Worm (Caenorhabditis elegans) whole organism, L3 larva: ENCODE data around the gene lbp-8.
A peak's percentile ranks its signal among the peaks of the same experiment; 100 is the strongest.

ENCODE experiments used
- R02D3.7 ChIP-seq: fragments of 150-350 bp; optimal IDR thresholded peaks from 2 replicates; lab custom pipeline; 2014; ENCODE audit warnings: missing biosample characterization, missing genetic modification characterization
- ZK546.5 ChIP-seq: sonication (generic microtip); optimal IDR thresholded peaks from 2 replicates; lab custom pipeline; 2017; ENCODE audit warnings: missing biosample characterization, missing genetic modification characterization
- aly-2 ChIP-seq: fragments of 150-350 bp; optimal IDR thresholded peaks from 2 replicates; lab custom pipeline; 2014; ENCODE audit warnings: missing biosample characterization, missing genetic modification characterization
- ceh-16 ChIP-seq: sonication (generic microtip); optimal IDR thresholded peaks from 2 replicates; lab custom pipeline; 2017; ENCODE audit warnings: missing biosample characterization, missing genetic modification characterization
- ceh-82 ChIP-seq: fragments of 150-350 bp; optimal IDR thresholded peaks from 2 replicates; lab custom pipeline; 2014; ENCODE audit warnings: missing biosample characterization, missing genetic modification characterization
- ceh-9 ChIP-seq: sonication (generic microtip); optimal IDR thresholded peaks from 2 replicates; lab custom pipeline; 2018; ENCODE audit warnings: missing biosample characterization, missing genetic modification characterization
- daf-12 ChIP-seq: fragments of 150-350 bp; optimal IDR thresholded peaks from 2 replicates; lab custom pipeline; 2014; ENCODE audit warnings: missing biosample characterization, missing genetic modification reagents, missing genetic modification characterization
- egl-27 ChIP-seq: sonication (generic microtip); optimal IDR thresholded peaks from 4 replicates; lab custom pipeline; 2017; ENCODE audit warnings: missing biosample characterization, missing genetic modification reagents, missing genetic modification characterization
- egl-5 ChIP-seq: fragments of 150-350 bp; optimal IDR thresholded peaks from 2 replicates; lab custom pipeline; 2017; ENCODE audit warnings: missing biosample characterization, missing genetic modification reagents, missing genetic modification characterization, inconsistent platforms
- elt-1 ChIP-seq: fragments of 150-350 bp; optimal IDR thresholded peaks from 2 replicates; lab custom pipeline; 2014; ENCODE audit warnings: missing biosample characterization, missing genetic modification characterization
- elt-2 ChIP-seq: sonication (generic microtip); optimal IDR thresholded peaks from 2 replicates; lab custom pipeline; 2016; ENCODE audit warnings: missing genetic modification reagents, mild to moderate bottlenecking, missing genetic modification characterization, missing compliant biosample characterization
- elt-3 ChIP-seq, 3 experiments: fragments of 150-350 bp in 1 of 3; sonication (generic microtip) in 2 of 3; optimal IDR thresholded peaks; 2 replicates in 2 of 3; 4 replicates in 1 of 3; lab custom pipeline; 2014 to 2017; ENCODE audit warnings: missing biosample characterization in 3 of 3, missing genetic modification characterization in 3 of 3
- eor-1 ChIP-seq, 2 experiments: fragments of 150-350 bp; optimal IDR thresholded peaks; 2 replicates each; lab custom pipeline; 2014 to 2018; ENCODE audit warnings: missing biosample characterization in 2 of 2, missing genetic modification characterization in 2 of 2
- fkh-10 ChIP-seq: sonication (generic microtip); optimal IDR thresholded peaks from 2 replicates; lab custom pipeline; 2017; ENCODE audit warnings: missing biosample characterization, missing genetic modification reagents, missing genetic modification characterization
- fkh-2 ChIP-seq: fragments of 150-350 bp; optimal IDR thresholded peaks from 2 replicates; lab custom pipeline; 2014; ENCODE audit warnings: missing biosample characterization, missing genetic modification reagents, missing genetic modification characterization
- fos-1 ChIP-seq: fragments of 150-350 bp; optimal IDR thresholded peaks from 2 replicates; lab custom pipeline; 2014; ENCODE audit warnings: missing biosample characterization, missing genetic modification characterization
- hmg-11 ChIP-seq: sonication (generic microtip); optimal IDR thresholded peaks from 2 replicates; lab custom pipeline; 2016; ENCODE audit warnings: missing genetic modification characterization, missing compliant biosample characterization
- jun-1 ChIP-seq: fragments of 150-350 bp; optimal IDR thresholded peaks from 2 replicates; lab custom pipeline; 2014; ENCODE audit warnings: missing biosample characterization, missing genetic modification reagents, missing genetic modification characterization
- lin-15B ChIP-seq: fragments of 150-350 bp; optimal IDR thresholded peaks from 2 replicates; lab custom pipeline; 2014; ENCODE audit warnings: missing biosample characterization, missing genetic modification characterization
- lin-39 ChIP-seq: fragments of 150-350 bp; optimal IDR thresholded peaks from 2 replicates; lab custom pipeline; 2018; ENCODE audit warnings: missing biosample characterization, missing genetic modification reagents, missing genetic modification characterization
- lsy-12 ChIP-seq: sonication (generic microtip); optimal IDR thresholded peaks from 2 replicates; lab custom pipeline; 2016; ENCODE audit warnings: mild to moderate bottlenecking, missing genetic modification characterization, missing compliant biosample characterization
- mml-1 ChIP-seq: fragments of 150-350 bp; sonication (generic microtip); optimal IDR thresholded peaks from 3 replicates; lab custom pipeline; 2014; ENCODE audit warnings: missing biosample characterization, missing genetic modification characterization
- nfya-1 ChIP-seq: sonication (generic microtip); optimal IDR thresholded peaks from 2 replicates; lab custom pipeline; 2017; ENCODE audit warnings: missing genetic modification characterization, mild to moderate bottlenecking, missing compliant biosample characterization, antibody characterized with exemption, moderate library complexity; ENCODE audit not compliant: insufficient read depth
- nhr-11 ChIP-seq: fragments of 150-350 bp; optimal IDR thresholded peaks from 2 replicates; lab custom pipeline; 2014; ENCODE audit warnings: missing biosample characterization, missing genetic modification characterization
- nhr-12 ChIP-seq: fragments of 150-350 bp; optimal IDR thresholded peaks from 2 replicates; lab custom pipeline; 2014; ENCODE audit warnings: missing biosample characterization, missing genetic modification characterization
- nhr-25 ChIP-seq: sonication (generic microtip); optimal IDR thresholded peaks from 2 replicates; lab custom pipeline; 2017; ENCODE audit warnings: missing biosample characterization, missing genetic modification characterization
- nhr-28 ChIP-seq: fragments of 150-350 bp; optimal IDR thresholded peaks from 2 replicates; lab custom pipeline; 2014; ENCODE audit warnings: missing biosample characterization, missing genetic modification characterization
- nhr-43 ChIP-seq: sonication (generic microtip); optimal IDR thresholded peaks from 2 replicates; lab custom pipeline; 2016; ENCODE audit warnings: mild to moderate bottlenecking, missing genetic modification characterization, missing compliant biosample characterization; ENCODE audit not compliant: poor library complexity, severe bottlenecking
- nhr-67 ChIP-seq: fragments of 150-350 bp; optimal IDR thresholded peaks from 2 replicates; lab custom pipeline; 2014; ENCODE audit warnings: missing biosample characterization, missing genetic modification characterization
- nhr-76 ChIP-seq: fragments of 150-350 bp; sonication (generic microtip); optimal IDR thresholded peaks from 5 replicates; lab custom pipeline; 2014; ENCODE audit warnings: missing biosample characterization, missing genetic modification characterization
- nhr-77 ChIP-seq: fragments of 150-350 bp; optimal IDR thresholded peaks from 2 replicates; lab custom pipeline; 2014; ENCODE audit warnings: missing biosample characterization, missing genetic modification characterization
- pha-4 ChIP-seq: fragments of 150-350 bp; optimal IDR thresholded peaks from 2 replicates; lab custom pipeline; 2014; ENCODE audit warnings: missing biosample characterization, missing genetic modification reagents, missing genetic modification characterization
- pqm-1 ChIP-seq: fragments of 150-350 bp; optimal IDR thresholded peaks from 2 replicates; lab custom pipeline; 2017; ENCODE audit warnings: missing biosample characterization, missing genetic modification characterization, inconsistent platforms
- skn-1 ChIP-seq: fragments of 150-350 bp; optimal IDR thresholded peaks from 2 replicates; lab custom pipeline; 2014; ENCODE audit warnings: missing biosample characterization, missing genetic modification characterization
- snpc-4 ChIP-seq: fragments of 150-350 bp; optimal IDR thresholded peaks from 2 replicates; lab custom pipeline; 2014; ENCODE audit warnings: missing biosample characterization, missing genetic modification characterization
- tbx-2 ChIP-seq: sonication (generic microtip); optimal IDR thresholded peaks from 2 replicates; lab custom pipeline; 2016; ENCODE audit warnings: mild to moderate bottlenecking, missing genetic modification characterization, missing compliant biosample characterization
- unc-39 ChIP-seq: sonication (generic microtip); optimal IDR thresholded peaks from 4 replicates; lab custom pipeline; 2017; ENCODE audit warnings: missing biosample characterization, missing genetic modification characterization
- unc-62 ChIP-seq: fragments of 150-350 bp; sonication (generic microtip); optimal IDR thresholded peaks from 4 replicates; lab custom pipeline; 2014; ENCODE audit warnings: missing biosample characterization, missing genetic modification reagents, missing genetic modification characterization
- zag-1 ChIP-seq: fragments of 150-350 bp; optimal IDR thresholded peaks from 2 replicates; lab custom pipeline; 2014; ENCODE audit warnings: missing biosample characterization, missing genetic modification characterization
- ztf-11 ChIP-seq: fragments of 150-350 bp; optimal IDR thresholded peaks from 2 replicates; lab custom pipeline; 2014; ENCODE audit warnings: missing biosample characterization, missing genetic modification characterization
- ztf-4 ChIP-seq: fragments of 150-350 bp; optimal IDR thresholded peaks from 2 replicates; lab custom pipeline; 2014; ENCODE audit warnings: missing biosample characterization, missing genetic modification characterization

The lbp-8 gene

DNA sequence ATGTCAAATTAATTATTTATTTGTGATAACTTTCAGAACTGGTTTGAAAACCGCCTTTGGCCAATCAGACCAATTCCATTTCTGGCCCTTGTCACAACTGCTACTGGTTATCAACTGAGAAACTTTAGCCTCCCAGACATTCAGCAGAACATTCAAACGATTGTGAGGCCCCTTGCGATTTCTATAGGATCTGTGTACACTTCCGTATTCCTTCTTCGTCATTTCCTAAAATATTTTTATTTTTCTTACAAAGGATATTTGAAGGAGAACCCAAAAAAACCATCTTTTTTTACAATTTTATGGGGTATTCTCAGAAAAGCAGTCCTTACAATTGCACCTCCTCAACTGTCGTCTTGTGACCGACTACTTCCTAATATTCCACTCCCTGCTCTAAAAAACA, 17.2 kb upstream of the lbp-8 start:
- TF ChIP-seq pqm-1 (tag; lab: Kevin White, UChicago): no peak
- TF ChIP-seq aly-2: no peak

DNA sequence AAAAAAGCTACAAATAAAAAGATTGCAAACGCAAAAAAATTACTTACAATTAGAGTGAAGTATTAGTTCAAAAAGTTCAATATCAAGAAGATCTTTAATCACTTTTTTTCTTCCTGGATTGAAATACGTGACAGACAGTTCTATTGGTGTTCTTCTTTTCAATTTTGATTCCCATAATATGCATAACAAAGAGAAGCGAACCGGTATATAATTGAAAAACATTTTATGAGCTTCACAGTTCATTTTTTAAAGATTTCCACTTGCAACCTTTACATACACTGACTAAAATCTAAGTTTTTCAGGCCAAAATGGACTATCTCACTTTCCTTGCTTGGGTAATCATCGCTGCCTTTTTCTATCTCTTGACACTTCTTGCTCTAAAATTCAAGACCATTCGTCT, 14.0 kb upstream of the lbp-8 start, which contains the start of gene T22G5.1:
Gene T22G5.1, plus strand, starts transcription at position 301 of the 400 bp plus-strand sequence.
- no peak for TF ChIP-seq skn-1
- TF ChIP-seq nhr-76 (tag; lab: Kevin White, UChicago): no peak
- TF ChIP-seq nhr-77 (tag; lab: Kevin White, UChicago): no peak
- no peak for TF ChIP-seq R02D3.7
- no peak for TF ChIP-seq eor-1 (tag; optimal IDR thresholded peaks at IDR 0.05; lab: Kevin White, UChicago)
- TF ChIP-seq jun-1: no peak
- no peak for TF ChIP-seq daf-12
- no peak for TF ChIP-seq unc-62 (GFP tag; lab: Kevin White, UChicago)
- TF ChIP-seq lsy-12 (tag; lab: Kevin White, UChicago): no peak
- TF ChIP-seq elt-3 (tag; optimal IDR thresholded peaks at IDR 0.05; lab: Kevin White, UChicago): no peak
- no peak for TF ChIP-seq fkh-10 (GFP tag; lab: Kevin White, UChicago)
- TF ChIP-seq mml-1 (tag; lab: Kevin White, UChicago): no peak
- no peak for TF ChIP-seq egl-5 (tag; lab: Kevin White, UChicago)
- no peak for TF ChIP-seq tbx-2 (tag; lab: Kevin White, UChicago)
- no peak for TF ChIP-seq egl-27
- TF ChIP-seq aly-2: no peak

DNA sequence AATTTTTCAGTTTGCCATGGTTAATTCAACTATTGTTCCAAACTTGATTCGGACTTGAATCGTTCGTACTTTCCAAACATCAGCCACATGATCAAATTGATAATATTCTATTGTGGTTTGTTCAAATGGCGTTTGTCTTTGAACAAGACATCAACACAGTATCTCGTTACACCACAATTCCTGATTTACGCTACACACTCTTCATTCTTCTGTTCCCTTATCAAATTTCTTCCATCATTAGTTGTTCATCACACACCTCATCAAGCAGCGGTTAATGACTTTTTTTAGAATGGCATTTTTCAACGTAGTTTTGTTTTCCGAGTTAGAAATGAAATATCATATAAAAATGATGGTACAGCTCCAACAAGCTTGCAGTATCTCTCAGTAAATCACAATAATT, 12.3 kb upstream of the lbp-8 start:
- no peak for TF ChIP-seq unc-39 (tag; lab: Kevin White, UChicago)
- TF ChIP-seq zag-1 (tag; lab: Kevin White, UChicago): no peak
- no peak for TF ChIP-seq ceh-82 (tag; lab: Kevin White, UChicago)
- TF ChIP-seq lin-39 (tag; lab: Kevin White, UChicago): no peak
- no peak for TF ChIP-seq ceh-9
- TF ChIP-seq elt-3 (tag; optimal IDR thresholded peaks at IDR 0.05; lab: Kevin White, UChicago): no peak
- TF ChIP-seq ceh-16 (tag; lab: Kevin White, UChicago): no peak
- peak; percentile 86 for TF ChIP-seq elt-2
- no peak for TF ChIP-seq snpc-4 (tag; lab: Kevin White, UChicago)
- peak; percentile 11 for TF ChIP-seq jun-1
- no peak for TF ChIP-seq nhr-28 (tag; lab: Kevin White, UChicago)
- TF ChIP-seq pqm-1 (tag; lab: Kevin White, UChicago): peak; percentile 93
- no peak for TF ChIP-seq nhr-76 (tag; lab: Kevin White, UChicago)
- no peak for TF ChIP-seq fos-1 (tag; lab: Kevin White, UChicago)
- no peak for TF ChIP-seq hmg-11 (tag; lab: Kevin White, UChicago)
- TF ChIP-seq lin-15B (tag; lab: Kevin White, UChicago): peak; percentile 14
- TF ChIP-seq nfya-1 (tag; lab: Kevin White, UChicago): no peak

ce11 chrV:13879241-13879640, 11.3 kb upstream of the lbp-8 start, which contains the start of gene lbp-7:
lbp-7 (plus strand) TSS chrV:13879552.
- TF ChIP-seq pqm-1 (tag; lab: Kevin White, UChicago): peak; percentile 94
- TF ChIP-seq pha-4 (tag; lab: Kevin White, UChicago): peak; percentile 41
- peak; percentile 23 for TF ChIP-seq jun-1
- no peak for TF ChIP-seq ZK546.5 (tag; lab: Kevin White, UChicago)
- no peak for TF ChIP-seq ceh-82 (tag; lab: Kevin White, UChicago)
- no peak for TF ChIP-seq mml-1 (tag; lab: Kevin White, UChicago)
- no peak for TF ChIP-seq R02D3.7
- TF ChIP-seq elt-2: peak; percentile 93
- TF ChIP-seq, all 47 proteins: peak for 4

DNA sequence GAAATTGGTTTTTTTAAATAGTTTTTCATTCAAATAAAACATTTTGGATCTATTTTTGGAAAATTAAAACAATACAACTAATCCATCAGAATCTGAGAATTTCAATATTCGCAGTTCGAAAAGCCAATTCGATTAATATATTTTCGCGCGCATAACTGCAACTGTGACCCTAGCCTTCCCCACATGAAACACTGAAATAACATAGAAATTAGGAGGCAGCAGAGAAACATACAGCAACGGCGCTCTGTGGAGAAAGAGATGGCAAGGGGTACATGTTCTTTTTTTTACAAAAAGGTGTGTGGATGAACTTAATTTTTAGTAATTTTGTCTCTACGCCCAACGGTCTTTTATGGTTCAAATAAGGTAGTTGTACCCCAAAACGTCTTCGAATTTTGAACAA, 10.4 kb upstream of the lbp-8 start:
- no peak for TF ChIP-seq nhr-67 (tag; lab: Kevin White, UChicago)
- no peak for TF ChIP-seq unc-62 (GFP tag; lab: Kevin White, UChicago)
- TF ChIP-seq nhr-12 (tag; lab: Kevin White, UChicago): no peak
- no peak for TF ChIP-seq nhr-11 (tag; lab: Kevin White, UChicago)
- TF ChIP-seq lin-15B (tag; lab: Kevin White, UChicago): peak; percentile 63
- peak; percentile 30 for TF ChIP-seq nhr-43
- TF ChIP-seq fos-1 (tag; lab: Kevin White, UChicago): no peak
- no peak for TF ChIP-seq egl-27
- no peak for TF ChIP-seq elt-2
- no peak for TF ChIP-seq pqm-1 (tag; lab: Kevin White, UChicago)
- no peak for TF ChIP-seq aly-2
- TF ChIP-seq elt-1 (tag; lab: Kevin White, UChicago): no peak
- TF ChIP-seq ztf-11 (tag; lab: Kevin White, UChicago): no peak
- TF ChIP-seq ceh-82 (tag; lab: Kevin White, UChicago): no peak
- TF ChIP-seq R02D3.7: no peak
- TF ChIP-seq ztf-4 (tag; lab: Kevin White, UChicago): no peak
- TF ChIP-seq fkh-10 (GFP tag; lab: Kevin White, UChicago): no peak
- no peak for TF ChIP-seq ZK546.5 (tag; lab: Kevin White, UChicago)
- no peak for TF ChIP-seq fkh-2 (tag; lab: Kevin White, UChicago)
- TF ChIP-seq nhr-25 (tag; lab: Kevin White, UChicago): peak; percentile 19
- peak; percentile 20 for TF ChIP-seq nfya-1 (tag; lab: Kevin White, UChicago)
- no peak for TF ChIP-seq nhr-76 (tag; lab: Kevin White, UChicago)
- peak; percentile 28 for TF ChIP-seq snpc-4 (tag; lab: Kevin White, UChicago)
- peak; percentile 56 for TF ChIP-seq pha-4 (tag; lab: Kevin White, UChicago)
